Fruit fly (Drosophila melanogaster) Kc167 (cell line): ENCODE measurements around the gene Lsd-1.

ENCODE experiments used
- Myc ChIP-seq: fragments of >200 bp; optimal IDR thresholded peaks from 2 replicates; lab custom pipeline; 2017; ENCODE audit warnings: missing external identifiers
- Sin3A ChIP-seq: fragments of >200 bp; optimal IDR thresholded peaks from 2 replicates; lab custom pipeline; 2018; ENCODE audit warnings: missing external identifiers
- h ChIP-seq: fragments of >200 bp; optimal IDR thresholded peaks from 3 replicates; lab custom pipeline; 2018; ENCODE audit warnings: missing external identifiers
- insv ChIP-seq: fragments of >200 bp; optimal IDR thresholded peaks from 3 replicates; lab custom pipeline; 2018; ENCODE audit warnings: missing external identifiers
- psq ChIP-seq: fragments of >200 bp; optimal IDR thresholded peaks from 2 replicates; lab custom pipeline; 2017; ENCODE audit warnings: missing external identifiers
- ttk ChIP-seq: sonication (Bioruptor generic); optimal IDR thresholded peaks from 2 replicates; lab custom pipeline; 2017; ENCODE audit warnings: missing external identifiers

Gene Lsd-1

dm6 chr3R:23763622-23764273 is at the start of gene Lsd-1:
Gene Lsd-1, plus strand, starts transcription at chr3R:23763857.
- TF ChIP-seq psq (lab: Kevin White, UChicago): no peak
- no peak for TF ChIP-seq Myc (lab: Kevin White, UChicago)
- TF ChIP-seq h (lab: Kevin White, UChicago): no peak
- no peak for TF ChIP-seq ttk (lab: Kevin White, UChicago)
- TF ChIP-seq Sin3A (lab: Kevin White, UChicago): no peak
- TF ChIP-seq insv (lab: Kevin White, UChicago): no peak

- TF ChIP-seq Myc (lab: Kevin White, UChicago) (no peak), insv (lab: Kevin White, UChicago) (no peak), h (lab: Kevin White, UChicago) (no peak), ttk (lab: Kevin White, UChicago) (no peak), psq (lab: Kevin White, UChicago) (no peak), Sin3A (lab: Kevin White, UChicago) (no peak)
These were observed 49.8 kb upstream of the Lsd-1 start for dm6 chr3R:23713901-23714300.

- TF ChIP-seq psq (lab: Kevin White, UChicago): no peak
- TF ChIP-seq h (lab: Kevin White, UChicago): no peak
- TF ChIP-seq Sin3A (lab: Kevin White, UChicago): no peak
- TF ChIP-seq insv (lab: Kevin White, UChicago): no peak
- no peak for TF ChIP-seq Myc (lab: Kevin White, UChicago)
- TF ChIP-seq ttk (lab: Kevin White, UChicago): no peak
These were observed 48.8 kb upstream of the Lsd-1 start for dm6 chr3R:23714852-23715251.

dm6 chr3R:23718297-23718941 is 45.2 kb upstream of the Lsd-1 start, which contains the start of gene nau:
Gene nau, minus strand, starts transcription at chr3R:23718357.
- no peak for TF ChIP-seq Myc (lab: Kevin White, UChicago)
- TF ChIP-seq ttk (lab: Kevin White, UChicago): no peak
- no peak for TF ChIP-seq h (lab: Kevin White, UChicago)
- TF ChIP-seq psq (lab: Kevin White, UChicago): no peak
- TF ChIP-seq Sin3A (lab: Kevin White, UChicago): no peak
- no peak for TF ChIP-seq insv (lab: Kevin White, UChicago)

dm6 chr3R:23721525-23721924 is 42.1 kb upstream of the Lsd-1 start, which contains the start of gene CG10232:
Gene CG10232, minus strand, starts transcription at chr3R:23721625.
- TF ChIP-seq h (lab: Kevin White, UChicago) (no peak), insv (lab: Kevin White, UChicago) (no peak), psq (lab: Kevin White, UChicago) (no peak), Myc (lab: Kevin White, UChicago) (no peak), Sin3A (lab: Kevin White, UChicago) (no peak), ttk (lab: Kevin White, UChicago) (no peak)

- TF ChIP-seq insv (lab: Kevin White, UChicago) (no peak), psq (lab: Kevin White, UChicago) (no peak)
These were observed 41.7 kb upstream of the Lsd-1 start for dm6 chr3R:23721936-23722335.

- TF ChIP-seq h (lab: Kevin White, UChicago) (no peak), Sin3A (lab: Kevin White, UChicago) (no peak), insv (lab: Kevin White, UChicago) (no peak), psq (lab: Kevin White, UChicago) (no peak), Myc (lab: Kevin White, UChicago) (no peak), ttk (lab: Kevin White, UChicago) (no peak)
These were observed 40.8 kb upstream of the Lsd-1 start, which contains the start of gene CG10365 for dm6 chr3R:23722680-23723372. Gene CG10365, plus strand, starts transcription at chr3R:23723331.

- no peak for TF ChIP-seq Myc (lab: Kevin White, UChicago)
- TF ChIP-seq psq (lab: Kevin White, UChicago): no peak
These were observed 40.1 kb upstream of the Lsd-1 start for dm6 chr3R:23723381-23724034.

- no peak for TF ChIP-seq h (lab: Kevin White, UChicago)
- TF ChIP-seq psq (lab: Kevin White, UChicago): no peak
- TF ChIP-seq Myc (lab: Kevin White, UChicago): no peak
- no peak for TF ChIP-seq Sin3A (lab: Kevin White, UChicago)
- no peak for TF ChIP-seq insv (lab: Kevin White, UChicago)
These were observed 38.7 kb upstream of the Lsd-1 start for dm6 chr3R:23724843-23725506.

- no peak for TF ChIP-seq h (lab: Kevin White, UChicago)
These were observed 37.8 kb upstream of the Lsd-1 start for dm6 chr3R:23725711-23726349.
